Worm (Caenorhabditis elegans) whole organism, late embryonic: ENCODE data around the gene ric-4.

Experiments used
- C08G9.2 ChIP-seq: sonication (generic microtip); optimal IDR thresholded peaks from 2 replicates; lab custom pipeline; 2016; ENCODE audit warnings: mild to moderate bottlenecking, missing genetic modification characterization, moderate library complexity, missing compliant biosample characterization
- C38D4.7 ChIP-seq: fragments of 200-800 bp; sonication (Bioruptor generic); optimal IDR thresholded peaks from 2 replicates; lab custom pipeline; 2018; ENCODE audit warnings: mild to moderate bottlenecking, missing genetic modification characterization, moderate library complexity, missing compliant biosample characterization
- K02D7.2 ChIP-seq: sonication (generic microtip); optimal IDR thresholded peaks from 2 replicates; lab custom pipeline; 2017; ENCODE audit warnings: mild to moderate bottlenecking, missing genetic modification characterization, missing compliant biosample characterization
- K09A11.1 ChIP-seq: sonication (generic microtip); optimal IDR thresholded peaks from 2 replicates; lab custom pipeline; 2017; ENCODE audit warnings: antibody characterized with exemption, mild to moderate bottlenecking, missing genetic modification characterization, missing compliant biosample characterization; ENCODE audit not compliant: insufficient read depth
- Y22D7AL.16 ChIP-seq: sonication (generic microtip); optimal IDR thresholded peaks from 2 replicates; lab custom pipeline; 2016; ENCODE audit warnings: missing genetic modification characterization, missing compliant biosample characterization
- ceh-18 ChIP-seq: sonication (generic microtip); optimal IDR thresholded peaks from 2 replicates; lab custom pipeline; 2016; ENCODE audit warnings: missing genetic modification characterization, missing compliant biosample characterization
- ceh-19 ChIP-seq: fragments of 200-800 bp; sonication (Bioruptor generic); optimal IDR thresholded peaks from 2 replicates; lab custom pipeline; 2018; ENCODE audit warnings: mild to moderate bottlenecking, missing genetic modification characterization, missing compliant biosample characterization
- ceh-24 ChIP-seq: sonication (generic microtip); optimal IDR thresholded peaks from 2 replicates; lab custom pipeline; 2016; ENCODE audit warnings: mild to moderate bottlenecking, missing genetic modification characterization, missing compliant biosample characterization
- ceh-30 ChIP-seq: fragments of 150-350 bp; optimal IDR thresholded peaks from 2 replicates; lab custom pipeline; 2014; ENCODE audit warnings: missing biosample characterization, missing genetic modification characterization
- ceh-34 ChIP-seq: sonication (generic microtip); optimal IDR thresholded peaks from 2 replicates; lab custom pipeline; 2016; ENCODE audit warnings: mild to moderate bottlenecking, missing genetic modification characterization, missing compliant biosample characterization
- ceh-45 ChIP-seq: fragments of 200-800 bp; sonication (Bioruptor generic); IDR thresholded peaks from 2 replicates; pipeline ENCODE4 v1.3.6; 2022; ENCODE audit warnings: missing genetic modification reagents, missing genetic modification characterization, missing compliant biosample characterization
- ceh-48 ChIP-seq: sonication (generic microtip); optimal IDR thresholded peaks from 2 replicates; lab custom pipeline; 2016; ENCODE audit warnings: missing genetic modification characterization, inconsistent platforms, missing compliant biosample characterization
- ceh-9 ChIP-seq: sonication (generic microtip); optimal IDR thresholded peaks from 2 replicates; lab custom pipeline; 2016; ENCODE audit warnings: mild to moderate bottlenecking, missing genetic modification characterization, inconsistent platforms, missing compliant biosample characterization
- che-1 ChIP-seq: sonication (generic microtip); optimal IDR thresholded peaks from 2 replicates; lab custom pipeline; 2016; ENCODE audit warnings: mild to moderate bottlenecking, missing genetic modification characterization, missing compliant biosample characterization
- dmd-4 ChIP-seq: sonication (generic microtip); optimal IDR thresholded peaks from 2 replicates; lab custom pipeline; 2016; ENCODE audit warnings: borderline replicate concordance, missing genetic modification characterization, missing compliant biosample characterization
- fkh-6 ChIP-seq: sonication (generic microtip); optimal IDR thresholded peaks from 2 replicates; lab custom pipeline; 2016; ENCODE audit warnings: missing genetic modification characterization, missing compliant biosample characterization
- gmeb-2 ChIP-seq: sonication (generic microtip); optimal IDR thresholded peaks from 2 replicates; lab custom pipeline; 2016; ENCODE audit warnings: missing genetic modification characterization, inconsistent platforms, missing compliant biosample characterization
- hlh-6 ChIP-seq: sonication (generic microtip); optimal IDR thresholded peaks from 2 replicates; lab custom pipeline; 2016; ENCODE audit warnings: missing genotype, missing genetic modification characterization, missing compliant biosample characterization
- lim-6 ChIP-seq: sonication (generic microtip); optimal IDR thresholded peaks from 2 replicates; lab custom pipeline; 2016; ENCODE audit warnings: missing genetic modification characterization, missing compliant biosample characterization
- mec-3 ChIP-seq: sonication (generic microtip); optimal IDR thresholded peaks from 2 replicates; lab custom pipeline; 2016; ENCODE audit warnings: borderline replicate concordance, missing genetic modification characterization, missing compliant biosample characterization
- nfya-1 ChIP-seq: sonication (generic microtip); optimal IDR thresholded peaks from 2 replicates; lab custom pipeline; 2017; ENCODE audit warnings: missing genetic modification characterization, mild to moderate bottlenecking, missing compliant biosample characterization, antibody characterized with exemption, moderate library complexity
- nhr-11 ChIP-seq: fragments of 150-350 bp; optimal IDR thresholded peaks from 2 replicates; lab custom pipeline; 2014; ENCODE audit warnings: missing biosample characterization, missing genetic modification characterization
- odd-2 ChIP-seq: sonication (generic microtip); optimal IDR thresholded peaks from 2 replicates; lab custom pipeline; 2017; ENCODE audit warnings: antibody characterized with exemption, mild to moderate bottlenecking, missing genetic modification characterization, missing compliant biosample characterization
- pag-3 ChIP-seq: sonication (generic microtip); optimal IDR thresholded peaks from 2 replicates; lab custom pipeline; 2016; ENCODE audit warnings: missing compliant biosample characterization, missing genetic modification characterization, borderline replicate concordance
- pax-1 ChIP-seq: fragments of 150-350 bp; optimal IDR thresholded peaks from 2 replicates; lab custom pipeline; 2014; ENCODE audit warnings: missing biosample characterization, missing genetic modification characterization
- pha-2 ChIP-seq: sonication (generic microtip); optimal IDR thresholded peaks from 2 replicates; lab custom pipeline; 2017; ENCODE audit warnings: mild to moderate bottlenecking, missing genetic modification characterization, missing compliant biosample characterization
- pha-4 ChIP-seq: fragments of 150-350 bp; optimal IDR thresholded peaks from 2 replicates; lab custom pipeline; 2018; ENCODE audit warnings: missing biosample characterization, missing genetic modification reagents, missing genetic modification characterization
- pqm-1 ChIP-seq: sonication (generic microtip); optimal IDR thresholded peaks from 2 replicates; lab custom pipeline; 2016; ENCODE audit warnings: missing genetic modification characterization, missing compliant biosample characterization
- pros-1 ChIP-seq: fragments of 150-350 bp; optimal IDR thresholded peaks from 2 replicates; lab custom pipeline; 2014; ENCODE audit warnings: missing biosample characterization, missing genetic modification reagents, missing genetic modification characterization
- rnt-1 ChIP-seq: sonication (generic microtip); optimal IDR thresholded peaks from 2 replicates; lab custom pipeline; 2016; ENCODE audit warnings: missing genetic modification characterization, missing compliant biosample characterization
- sox-4 ChIP-seq: sonication (generic microtip); optimal IDR thresholded peaks from 2 replicates; lab custom pipeline; 2017; ENCODE audit warnings: mild to moderate bottlenecking, missing genetic modification characterization, inconsistent platforms, missing compliant biosample characterization
- tbx-2 ChIP-seq: sonication (generic microtip); optimal IDR thresholded peaks from 2 replicates; lab custom pipeline; 2016; ENCODE audit warnings: missing genetic modification characterization, missing compliant biosample characterization
- tbx-7 ChIP-seq: sonication (generic microtip); optimal IDR thresholded peaks from 2 replicates; lab custom pipeline; 2016; ENCODE audit warnings: missing genotype, missing genetic modification characterization, missing compliant biosample characterization
- unc-3 ChIP-seq, 2 experiments: fragments of 200-800 bp in 1 of 2; sonication (Bioruptor generic) in 1 of 2; sonication (generic microtip) in 1 of 2; conservative IDR thresholded peaks in 1 of 2; optimal IDR thresholded peaks in 1 of 2; 2 replicates each; pipeline versions ENCODE4 v1.3.6 to Lab custom; 2016 to 2022; ENCODE audit warnings: missing compliant biosample characterization in 2 of 2, missing genetic modification characterization in 2 of 2, missing genetic modification reagents in 1 of 2
- unc-42 ChIP-seq: sonication (generic microtip); optimal IDR thresholded peaks from 2 replicates; lab custom pipeline; 2016; ENCODE audit warnings: missing genotype, missing genetic modification characterization, missing compliant biosample characterization
- unc-55 ChIP-seq: sonication (generic microtip); optimal IDR thresholded peaks from 2 replicates; lab custom pipeline; 2017; ENCODE audit warnings: missing biosample characterization, missing genetic modification reagents, missing genetic modification characterization
- unc-86 ChIP-seq: sonication (generic microtip); optimal IDR thresholded peaks from 2 replicates; lab custom pipeline; 2016; ENCODE audit warnings: missing genetic modification characterization, missing compliant biosample characterization
- ztf-16 ChIP-seq: sonication (generic microtip); optimal IDR thresholded peaks from 2 replicates; lab custom pipeline; 2017; ENCODE audit warnings: missing genetic modification characterization, missing compliant biosample characterization

Gene ric-4

ce11 chrV:10252682-10253081 lies 17.4 kb downstream of the ric-4 start:
- no peak for TF ChIP-seq pag-3 (tag; lab: Kevin White, UChicago)
- no peak for TF ChIP-seq tbx-2
- TF ChIP-seq pax-1 (tag; lab: Kevin White, UChicago): no peak
- no peak for TF ChIP-seq pha-2
- no peak for TF ChIP-seq unc-3 (GFP tag; conservative IDR thresholded peaks at IDR 0.05; lab: Robert Waterston, UW)
- no peak for TF ChIP-seq unc-3 (tag; optimal IDR thresholded peaks at IDR 0.05; lab: Kevin White, UChicago)
- TF ChIP-seq tbx-7 (tag; lab: Kevin White, UChicago): no peak
- no peak for TF ChIP-seq pros-1
- no peak for TF ChIP-seq unc-55 (GFP tag; lab: Kevin White, UChicago)

ce11 chrV:10249515-10249914 lies 20.6 kb downstream of the ric-4 start:
- TF ChIP-seq mec-3 (tag; lab: Kevin White, UChicago): no peak
- TF ChIP-seq ceh-9 (tag; lab: Kevin White, UChicago): no peak
- TF ChIP-seq unc-42 (tag; lab: Kevin White, UChicago): no peak
- TF ChIP-seq, all 69 proteins: peak for 0

ce11 chrV:10248255-10248979 lies 21.7 kb downstream of the ric-4 start, which contains the start of gene akt-1:
Gene akt-1 (plus strand): TSS chrV:10248905.
- no peak for TF ChIP-seq tbx-2
- no peak for TF ChIP-seq pha-4 (tag; lab: Kevin White, UChicago)
- no peak for TF ChIP-seq K02D7.2 (tag; lab: Kevin White, UChicago)
- no peak for TF ChIP-seq ceh-45 (GFP tag; lab: Robert Waterston, UW)
- no peak for TF ChIP-seq Y22D7AL.16 (tag; lab: Kevin White, UChicago)
- TF ChIP-seq unc-86 (tag; lab: Kevin White, UChicago): no peak
- no peak for TF ChIP-seq ceh-30 (tag; lab: Kevin White, UChicago)
- TF ChIP-seq fkh-6 (tag; lab: Kevin White, UChicago): no peak
- TF ChIP-seq sox-4 (tag; lab: Kevin White, UChicago): no peak
- TF ChIP-seq ceh-18: no peak
- no peak for TF ChIP-seq ceh-24
- no peak for TF ChIP-seq rnt-1 (tag; lab: Kevin White, UChicago)
- no peak for TF ChIP-seq C08G9.2 (tag; lab: Kevin White, UChicago)

- no peak for TF ChIP-seq K09A11.1
- TF ChIP-seq odd-2 (tag; lab: Kevin White, UChicago): no peak
- no peak for TF ChIP-seq lim-6 (tag; lab: Kevin White, UChicago)
- TF ChIP-seq unc-3 (GFP tag; conservative IDR thresholded peaks at IDR 0.05; lab: Robert Waterston, UW): no peak
- TF ChIP-seq unc-3 (tag; optimal IDR thresholded peaks at IDR 0.05; lab: Kevin White, UChicago): no peak
- no peak for TF ChIP-seq pqm-1
- no peak for TF ChIP-seq ceh-48 (tag; lab: Kevin White, UChicago)
- TF ChIP-seq hlh-6 (tag; lab: Kevin White, UChicago): no peak
- no peak for TF ChIP-seq ztf-16 (tag; lab: Kevin White, UChicago)
- no peak for TF ChIP-seq nhr-11 (tag; lab: Kevin White, UChicago)
- TF ChIP-seq dmd-4 (tag; lab: Kevin White, UChicago): no peak
- no peak for TF ChIP-seq ceh-34
- no peak for TF ChIP-seq nfya-1
- no peak for TF ChIP-seq pha-2
- TF ChIP-seq tbx-2: no peak
- no peak for TF ChIP-seq C38D4.7 (GFP tag; lab: Kevin White, UChicago)
- TF ChIP-seq gmeb-2 (tag; lab: Kevin White, UChicago): no peak
- TF ChIP-seq ceh-19 (GFP tag; lab: Kevin White, UChicago): no peak
- no peak for TF ChIP-seq che-1 (tag; lab: Kevin White, UChicago)
These were observed 22.4 kb downstream of the ric-4 start for ce11 chrV:10247673-10248239.
